Fruit fly (Drosophila melanogaster) whole organism, prepupa: ENCODE data around the gene cbt.

Source experiments
- Blimp-1 ChIP-seq: fragments of 200-800 bp; sonication (Bioruptor generic); optimal IDR thresholded peaks from 3 replicates; lab custom pipeline; 2017; ENCODE audit warnings: missing biosample characterization, missing genetic modification characterization, mild to moderate bottlenecking, moderate library complexity, missing genetic modification reagents
- CG10631 ChIP-seq: fragments of 200-800 bp; sonication (Bioruptor generic); optimal IDR thresholded peaks from 2 replicates; lab custom pipeline; 2016; ENCODE audit warnings: missing biosample characterization, missing genetic modification characterization
- CG10669 ChIP-seq: fragments of 200-800 bp; sonication (Bioruptor generic); optimal IDR thresholded peaks from 3 replicates; lab custom pipeline; 2018; ENCODE audit warnings: missing biosample characterization, mild to moderate bottlenecking, missing genetic modification characterization, moderate library complexity
- CG11294 ChIP-seq: fragments of 200-800 bp; sonication (Bioruptor generic); IDR thresholded peaks from 2 replicates; pipeline ENCODE4 v1.3.6; 2022; ENCODE audit warnings: missing biosample characterization, missing genetic modification characterization
- CG11762 ChIP-seq: fragments of 200-800 bp; sonication (Bioruptor generic); optimal IDR thresholded peaks from 3 replicates; lab custom pipeline; 2016; ENCODE audit warnings: missing biosample characterization, missing genetic modification characterization; ENCODE audit not compliant: insufficient read depth
- CG11902 ChIP-seq: fragments of 200-800 bp; sonication (Bioruptor generic); optimal IDR thresholded peaks from 3 replicates; lab custom pipeline; 2016; ENCODE audit warnings: missing biosample characterization, missing genetic modification characterization
- CG15336 ChIP-seq: fragments of 200-800 bp; sonication (Bioruptor generic); IDR thresholded peaks from 2 replicates; pipeline ENCODE4 v1.3.6; 2022; ENCODE audit warnings: missing biosample characterization, missing genetic modification characterization
- CG1621 ChIP-seq: fragments of 200-800 bp; sonication (Bioruptor generic); optimal IDR thresholded peaks from 3 replicates; lab custom pipeline; 2018; ENCODE audit warnings: missing biosample characterization, mild to moderate bottlenecking, missing genetic modification characterization
- CG16779 ChIP-seq: fragments of 200-800 bp; sonication (Bioruptor generic); optimal IDR thresholded peaks from 3 replicates; lab custom pipeline; 2017; ENCODE audit warnings: missing biosample characterization, mild to moderate bottlenecking, missing genetic modification characterization
- CG3032 ChIP-seq: fragments of 200-800 bp; optimal IDR thresholded peaks from 2 replicates; lab custom pipeline; 2019; ENCODE audit warnings: missing biosample characterization, mild to moderate bottlenecking, missing genetic modification characterization, moderate library complexity
- CG31627 ChIP-seq: fragments of 200-800 bp; sonication (Bioruptor generic); optimal IDR thresholded peaks from 3 replicates; lab custom pipeline; 2016; ENCODE audit warnings: missing biosample characterization, missing genetic modification characterization
- CG32006 ChIP-seq: fragments of 200-800 bp; sonication (Bioruptor generic); optimal IDR thresholded peaks from 3 replicates; lab custom pipeline; 2017; ENCODE audit warnings: missing biosample characterization, mild to moderate bottlenecking, missing genetic modification characterization
- CG34406 ChIP-seq: fragments of 200-800 bp; sonication (Bioruptor generic); optimal IDR thresholded peaks from 3 replicates; lab custom pipeline; 2016; ENCODE audit warnings: missing biosample characterization, missing genetic modification characterization
- CG4318 ChIP-seq: fragments of 200-800 bp; sonication (Bioruptor generic); optimal IDR thresholded peaks from 3 replicates; lab custom pipeline; 2017; ENCODE audit warnings: missing biosample characterization, mild to moderate bottlenecking, missing genetic modification characterization
- CG6276 ChIP-seq: fragments of 200-800 bp; sonication (Bioruptor generic); optimal IDR thresholded peaks from 2 replicates; lab custom pipeline; 2017; ENCODE audit warnings: missing biosample characterization, mild to moderate bottlenecking, missing genetic modification characterization
- CG6792 ChIP-seq: fragments of 200-800 bp; sonication (Bioruptor generic); optimal IDR thresholded peaks from 3 replicates; lab custom pipeline; 2016; ENCODE audit warnings: missing biosample characterization, missing genetic modification characterization
- CG6854 ChIP-seq: fragments of 200-800 bp; sonication (Bioruptor generic); optimal IDR thresholded peaks from 2 replicates; lab custom pipeline; 2017; ENCODE audit warnings: missing biosample characterization, mild to moderate bottlenecking, missing genetic modification characterization
- CG7368 ChIP-seq: fragments of 200-800 bp; sonication (Bioruptor generic); optimal IDR thresholded peaks from 3 replicates; lab custom pipeline; 2016; ENCODE audit warnings: missing biosample characterization, missing genetic modification characterization
- CG8119 ChIP-seq: fragments of 200-800 bp; sonication (Bioruptor generic); IDR thresholded peaks from 3 replicates; pipeline ENCODE4 v1.3.6; 2022; ENCODE audit warnings: missing biosample characterization, missing genetic modification characterization
- CG8632 ChIP-seq: fragments of 200-800 bp; sonication (Bioruptor generic); optimal IDR thresholded peaks from 3 replicates; lab custom pipeline; 2016; ENCODE audit warnings: missing biosample characterization, missing genetic modification characterization
- CG9139 ChIP-seq: fragments of 200-800 bp; sonication (Bioruptor generic); optimal IDR thresholded peaks from 3 replicates; lab custom pipeline; 2017; ENCODE audit warnings: missing biosample characterization, mild to moderate bottlenecking, missing genetic modification characterization
- Eip75B ChIP-seq: fragments of 200-800 bp; sonication (Bioruptor generic); optimal IDR thresholded peaks from 3 replicates; lab custom pipeline; 2016; ENCODE audit warnings: missing biosample characterization, missing genetic modification characterization
- Eip78C ChIP-seq: fragments of 200-800 bp; sonication (Bioruptor generic); peaks from one replicate; lab custom pipeline; 2016; ENCODE audit warnings: missing biosample characterization, missing genetic modification characterization
- Eip93F ChIP-seq: fragments of 200-800 bp; sonication (Bioruptor generic); optimal IDR thresholded peaks from 2 replicates; lab custom pipeline; 2016; ENCODE audit warnings: missing biosample characterization, mild to moderate bottlenecking, missing genetic modification characterization
- Ets21C ChIP-seq: fragments of 200-800 bp; sonication (Bioruptor generic); optimal IDR thresholded peaks from 3 replicates; lab custom pipeline; 2016; ENCODE audit warnings: missing biosample characterization, missing genetic modification characterization
- Ets96B ChIP-seq: fragments of 200-800 bp; optimal IDR thresholded peaks from 2 replicates; lab custom pipeline; 2019; ENCODE audit warnings: missing biosample characterization, mild to moderate bottlenecking, missing genetic modification characterization, moderate library complexity
- Gug ChIP-seq: fragments of 200-800 bp; sonication (Bioruptor generic); IDR thresholded peaks from 2 replicates; pipeline ENCODE4 v1.3.6; 2022; ENCODE audit warnings: missing biosample characterization, missing genetic modification characterization
- Hr38 ChIP-seq: sonication (Bioruptor generic); optimal IDR thresholded peaks from 2 replicates; lab custom pipeline; 2016; ENCODE audit warnings: missing biosample characterization, missing genetic modification characterization
- Hr4 ChIP-seq: fragments of 200-800 bp; sonication (Bioruptor generic); optimal IDR thresholded peaks from 3 replicates; lab custom pipeline; 2016; ENCODE audit warnings: missing biosample characterization, missing genetic modification characterization
- Met ChIP-seq: fragments of 200-800 bp; sonication (Bioruptor generic); optimal IDR thresholded peaks from 3 replicates; lab custom pipeline; 2016; ENCODE audit warnings: missing biosample characterization, missing genetic modification characterization
- OdsH ChIP-seq: fragments of 200-800 bp; sonication (Bioruptor generic); optimal IDR thresholded peaks from 3 replicates; lab custom pipeline; 2016; ENCODE audit warnings: missing biosample characterization, missing genetic modification characterization
- Sox102F ChIP-seq: fragments of 200-800 bp; sonication (Bioruptor generic); optimal IDR thresholded peaks from 2 replicates; lab custom pipeline; 2016; ENCODE audit warnings: missing biosample characterization, mild to moderate bottlenecking, missing genetic modification characterization
- Sox14 ChIP-seq: fragments of 200-800 bp; sonication (Bioruptor generic); optimal IDR thresholded peaks from 3 replicates; lab custom pipeline; 2016; ENCODE audit warnings: missing biosample characterization, missing genetic modification characterization
- Sox15 ChIP-seq: fragments of 200-800 bp; sonication (Bioruptor generic); optimal IDR thresholded peaks from 3 replicates; lab custom pipeline; 2016; ENCODE audit warnings: missing biosample characterization, missing genetic modification characterization
- achi ChIP-seq: fragments of 200-800 bp; sonication (Bioruptor generic); optimal IDR thresholded peaks from 3 replicates; lab custom pipeline; 2016; ENCODE audit warnings: missing biosample characterization, missing genetic modification characterization
- acj6 ChIP-seq: fragments of 200-800 bp; sonication (Bioruptor generic); optimal IDR thresholded peaks from 3 replicates; lab custom pipeline; 2016; ENCODE audit warnings: missing biosample characterization, missing genetic modification characterization
- cyc ChIP-seq: fragments of 200-800 bp; sonication (Bioruptor generic); optimal IDR thresholded peaks from 3 replicates; lab custom pipeline; 2016; ENCODE audit warnings: missing biosample characterization, missing genetic modification characterization
- esn ChIP-seq: fragments of 200-800 bp; sonication (Bioruptor generic); optimal IDR thresholded peaks from 2 replicates; lab custom pipeline; 2016; ENCODE audit warnings: missing biosample characterization, mild to moderate bottlenecking, missing genetic modification characterization, moderate library complexity
- fd85E ChIP-seq: fragments of 200-800 bp; sonication (Bioruptor generic); optimal IDR thresholded peaks from 3 replicates; lab custom pipeline; 2016; ENCODE audit warnings: missing biosample characterization, missing genetic modification characterization
- fkh ChIP-seq: fragments of 200-800 bp; sonication (Bioruptor generic); optimal IDR thresholded peaks from 3 replicates; lab custom pipeline; 2017; ENCODE audit warnings: missing biosample characterization, mild to moderate bottlenecking, missing genetic modification characterization, moderate library complexity
- lz ChIP-seq: fragments of 200-800 bp; sonication (Bioruptor generic); optimal IDR thresholded peaks from 3 replicates; lab custom pipeline; 2016; ENCODE audit warnings: missing biosample characterization, missing genetic modification characterization
- net ChIP-seq: fragments of 200-800 bp; sonication (Bioruptor generic); optimal IDR thresholded peaks from 3 replicates; lab custom pipeline; 2016; ENCODE audit warnings: missing biosample characterization, missing genetic modification characterization
- pdm3 ChIP-seq: fragments of 200-800 bp; sonication (Bioruptor generic); optimal IDR thresholded peaks from 3 replicates; lab custom pipeline; 2016; ENCODE audit warnings: missing biosample characterization, missing genetic modification characterization
- salr ChIP-seq, 2 experiments: fragments of 200-800 bp; sonication (Bioruptor generic); optimal IDR thresholded peaks; 3 replicates each; lab custom pipeline; 2016 to 2018; ENCODE audit warnings: missing biosample characterization in 2 of 2, missing genetic modification characterization in 2 of 2, mild to moderate bottlenecking in 1 of 2
- ss ChIP-seq, 2 experiments: fragments of 200-800 bp; sonication (Bioruptor generic); optimal IDR thresholded peaks; 2 replicates in 1 of 2; 3 replicates in 1 of 2; lab custom pipeline; 2017 to 2018; ENCODE audit warnings: mild to moderate bottlenecking in 2 of 2, missing biosample characterization in 2 of 2, missing genetic modification characterization in 2 of 2, moderate library complexity in 1 of 2
- svp ChIP-seq: fragments of 200-800 bp; sonication (Bioruptor generic); peaks from one replicate; lab custom pipeline; 2016; ENCODE audit warnings: missing biosample characterization, missing genetic modification characterization

Gene cbt

dm6 chr2L:439339-439738, 40.1 kb downstream of the cbt start (continued):
- TF ChIP-seq achi (GFP tag; lab: Kevin White, UChicago) (peak; percentile 84), net (GFP tag; lab: Kevin White, UChicago) (peak; percentile 67), Sox15 (GFP tag; lab: Kevin White, UChicago) (peak; percentile 67), CG9139 (GFP tag; lab: Kevin White, UChicago) (peak; percentile 50), CG6854 (GFP tag; lab: Kevin White, UChicago) (peak; percentile 72), Blimp-1 (GFP tag; lab: Kevin White, UChicago) (peak; percentile 80), CG11294 (GFP tag; lab: Robert Waterston, UW) (peak; percentile 36; the same call in 1 of the 2 replicates), Gug (GFP tag; lab: Robert Waterston, UW) (peak; percentile 35), ss (GFP tag; optimal IDR thresholded peaks at IDR 0.05; lab: Kevin White, UChicago) (peak; percentile 71 to 78), CG7368 (peak; percentile 72), CG10669 (GFP tag; lab: Kevin White, UChicago) (peak; percentile 84), CG1621 (peak; percentile 60), CG8119 (GFP tag; lab: Robert Waterston, UW) (peak; percentile 66), CG15336 (GFP tag; lab: Robert Waterston, UW) (peak; percentile 78), Met (GFP tag; lab: Kevin White, UChicago) (peak; percentile 94), CG6276 (GFP tag; lab: Kevin White, UChicago) (peak; percentile 57), CG11902 (peak; percentile 66), Sox14 (peak; percentile 90), acj6 (peak; percentile 88), pdm3 (GFP tag; lab: Kevin White, UChicago) (peak; percentile 86)

dm6 chr2L:437498-437897, 42.0 kb downstream of the cbt start:
- TF ChIP-seq svp (GFP tag; lab: Kevin White, UChicago) (no peak), CG11902 (no peak), CG11762 (GFP tag; lab: Kevin White, UChicago) (no peak)

- TF ChIP-seq CG16779 (tag; lab: Kevin White, UChicago) (no peak), lz (GFP tag; lab: Kevin White, UChicago) (no peak), CG8119 (GFP tag; lab: Robert Waterston, UW) (peak; percentile 84), Hr38 (GFP tag; lab: Kevin White, UChicago) (no peak), Eip78C (GFP tag; lab: Kevin White, UChicago) (peak; percentile 82), Sox102F (peak; percentile 1), fkh (no peak), cyc (no peak), Gug (GFP tag; lab: Robert Waterston, UW) (peak; percentile 73), Ets21C (GFP tag; lab: Kevin White, UChicago) (no peak), CG3032 (tag; lab: Kevin White, UChicago) (no peak), Eip93F (GFP tag; lab: Kevin White, UChicago) (no peak), Eip75B (GFP tag; lab: Kevin White, UChicago) (peak; percentile 4), CG34406 (peak; percentile 46), Sox14 (peak; percentile 11), CG10669 (GFP tag; lab: Kevin White, UChicago) (peak; percentile 25), achi (GFP tag; lab: Kevin White, UChicago) (peak; percentile 73), CG31627 (GFP tag; lab: Kevin White, UChicago) (peak; percentile 6), OdsH (GFP tag; lab: Kevin White, UChicago) (peak; percentile 65), CG6792 (GFP tag; lab: Kevin White, UChicago) (peak; percentile 41), CG9139 (GFP tag; lab: Kevin White, UChicago) (no peak), CG1621 (no peak), CG4318 (GFP tag; lab: Kevin White, UChicago) (peak; percentile 46), salr (GFP tag; optimal IDR thresholded peaks at IDR 0.05; lab: Kevin White, UChicago) (peak in 1 of 2 experiments; percentile 19), CG8632 (GFP tag; lab: Kevin White, UChicago) (peak; percentile 34), Hr4 (GFP tag; lab: Kevin White, UChicago) (peak; percentile 71), Ets96B (tag; lab: Kevin White, UChicago) (no peak), CG32006 (GFP tag; lab: Kevin White, UChicago) (peak; percentile 83), CG7368 (no peak), acj6 (peak; percentile 61), CG10631 (GFP tag; lab: Kevin White, UChicago) (peak; percentile 44), svp (GFP tag; lab: Kevin White, UChicago) (peak; percentile 79), CG6276 (GFP tag; lab: Kevin White, UChicago) (peak; percentile 60), esn (GFP tag; lab: Kevin White, UChicago) (peak; percentile 23), fd85E (no peak), Sox15 (GFP tag; lab: Kevin White, UChicago) (no peak), Met (GFP tag; lab: Kevin White, UChicago) (peak; percentile 37)
These were observed 44.1 kb downstream of the cbt start for dm6 chr2L:435311-435806.
